Fruit fly (Drosophila melanogaster) whole organism, prepupa: ENCODE measurements around the gene ich.

Experiments used
- Blimp-1 ChIP-seq: fragments of 200-800 bp; sonication (Bioruptor generic); optimal IDR thresholded peaks from 3 replicates; lab custom pipeline; 2017; ENCODE audit warnings: missing biosample characterization, missing genetic modification characterization, mild to moderate bottlenecking, moderate library complexity, missing genetic modification reagents
- CG11294 ChIP-seq: fragments of 200-800 bp; sonication (Bioruptor generic); IDR thresholded peaks from 2 replicates; pipeline ENCODE4 v1.3.6; 2022; ENCODE audit warnings: missing biosample characterization, missing genetic modification characterization
- CG11762 ChIP-seq: fragments of 200-800 bp; sonication (Bioruptor generic); optimal IDR thresholded peaks from 3 replicates; lab custom pipeline; 2016; ENCODE audit warnings: missing biosample characterization, missing genetic modification characterization; ENCODE audit not compliant: insufficient read depth
- CG11902 ChIP-seq: fragments of 200-800 bp; sonication (Bioruptor generic); optimal IDR thresholded peaks from 3 replicates; lab custom pipeline; 2016; ENCODE audit warnings: missing biosample characterization, missing genetic modification characterization
- CG15336 ChIP-seq: fragments of 200-800 bp; sonication (Bioruptor generic); IDR thresholded peaks from 2 replicates; pipeline ENCODE4 v1.3.6; 2022; ENCODE audit warnings: missing biosample characterization, missing genetic modification characterization
- CG1621 ChIP-seq: fragments of 200-800 bp; sonication (Bioruptor generic); optimal IDR thresholded peaks from 3 replicates; lab custom pipeline; 2018; ENCODE audit warnings: missing biosample characterization, mild to moderate bottlenecking, missing genetic modification characterization
- CG16779 ChIP-seq: fragments of 200-800 bp; sonication (Bioruptor generic); optimal IDR thresholded peaks from 3 replicates; lab custom pipeline; 2017; ENCODE audit warnings: missing biosample characterization, mild to moderate bottlenecking, missing genetic modification characterization
- CG3032 ChIP-seq: fragments of 200-800 bp; optimal IDR thresholded peaks from 2 replicates; lab custom pipeline; 2019; ENCODE audit warnings: missing biosample characterization, mild to moderate bottlenecking, missing genetic modification characterization, moderate library complexity
- CG31627 ChIP-seq: fragments of 200-800 bp; sonication (Bioruptor generic); optimal IDR thresholded peaks from 3 replicates; lab custom pipeline; 2016; ENCODE audit warnings: missing biosample characterization, missing genetic modification characterization
- CG4318 ChIP-seq: fragments of 200-800 bp; sonication (Bioruptor generic); optimal IDR thresholded peaks from 3 replicates; lab custom pipeline; 2017; ENCODE audit warnings: missing biosample characterization, mild to moderate bottlenecking, missing genetic modification characterization
- CG6163 ChIP-seq: fragments of 200-800 bp; sonication (Bioruptor generic); IDR thresholded peaks from 3 replicates; pipeline ENCODE4 v1.3.6; 2022; ENCODE audit warnings: missing biosample characterization, missing genetic modification characterization
- CG6276 ChIP-seq: fragments of 200-800 bp; sonication (Bioruptor generic); optimal IDR thresholded peaks from 2 replicates; lab custom pipeline; 2017; ENCODE audit warnings: missing biosample characterization, mild to moderate bottlenecking, missing genetic modification characterization
- CG6792 ChIP-seq: fragments of 200-800 bp; sonication (Bioruptor generic); optimal IDR thresholded peaks from 3 replicates; lab custom pipeline; 2016; ENCODE audit warnings: missing biosample characterization, missing genetic modification characterization
- CG6808 ChIP-seq: fragments of 200-800 bp; sonication (Bioruptor generic); optimal IDR thresholded peaks from 3 replicates; lab custom pipeline; 2017; ENCODE audit warnings: missing biosample characterization, missing genetic modification characterization, mild to moderate bottlenecking, moderate library complexity, missing genetic modification reagents
- CG8119 ChIP-seq: fragments of 200-800 bp; sonication (Bioruptor generic); IDR thresholded peaks from 3 replicates; pipeline ENCODE4 v1.3.6; 2022; ENCODE audit warnings: missing biosample characterization, missing genetic modification characterization
- CG8632 ChIP-seq: fragments of 200-800 bp; sonication (Bioruptor generic); optimal IDR thresholded peaks from 3 replicates; lab custom pipeline; 2016; ENCODE audit warnings: missing biosample characterization, missing genetic modification characterization
- CG9139 ChIP-seq: fragments of 200-800 bp; sonication (Bioruptor generic); optimal IDR thresholded peaks from 3 replicates; lab custom pipeline; 2017; ENCODE audit warnings: missing biosample characterization, mild to moderate bottlenecking, missing genetic modification characterization
- Eip75B ChIP-seq: fragments of 200-800 bp; sonication (Bioruptor generic); optimal IDR thresholded peaks from 3 replicates; lab custom pipeline; 2016; ENCODE audit warnings: missing biosample characterization, missing genetic modification characterization
- Eip78C ChIP-seq: fragments of 200-800 bp; sonication (Bioruptor generic); peaks from one replicate; lab custom pipeline; 2016; ENCODE audit warnings: missing biosample characterization, missing genetic modification characterization
- Eip93F ChIP-seq: fragments of 200-800 bp; sonication (Bioruptor generic); optimal IDR thresholded peaks from 2 replicates; lab custom pipeline; 2016; ENCODE audit warnings: missing biosample characterization, mild to moderate bottlenecking, missing genetic modification characterization
- Ets21C ChIP-seq: fragments of 200-800 bp; sonication (Bioruptor generic); optimal IDR thresholded peaks from 3 replicates; lab custom pipeline; 2016; ENCODE audit warnings: missing biosample characterization, missing genetic modification characterization
- Ets96B ChIP-seq: fragments of 200-800 bp; optimal IDR thresholded peaks from 2 replicates; lab custom pipeline; 2019; ENCODE audit warnings: missing biosample characterization, mild to moderate bottlenecking, missing genetic modification characterization, moderate library complexity
- Gug ChIP-seq: fragments of 200-800 bp; sonication (Bioruptor generic); IDR thresholded peaks from 2 replicates; pipeline ENCODE4 v1.3.6; 2022; ENCODE audit warnings: missing biosample characterization, missing genetic modification characterization
- Hr38 ChIP-seq: sonication (Bioruptor generic); optimal IDR thresholded peaks from 2 replicates; lab custom pipeline; 2016; ENCODE audit warnings: missing biosample characterization, missing genetic modification characterization
- Hr39 ChIP-seq: fragments of 200-800 bp; sonication (Bioruptor generic); optimal IDR thresholded peaks from 2 replicates; lab custom pipeline; 2016; ENCODE audit warnings: missing biosample characterization, missing genetic modification characterization
- Hr4 ChIP-seq: fragments of 200-800 bp; sonication (Bioruptor generic); optimal IDR thresholded peaks from 3 replicates; lab custom pipeline; 2016; ENCODE audit warnings: missing biosample characterization, missing genetic modification characterization
- Lpt ChIP-seq: fragments of 200-800 bp; sonication (Bioruptor generic); optimal IDR thresholded peaks from 3 replicates; lab custom pipeline; 2016; ENCODE audit warnings: missing biosample characterization, missing genetic modification characterization
- Met ChIP-seq: fragments of 200-800 bp; sonication (Bioruptor generic); optimal IDR thresholded peaks from 3 replicates; lab custom pipeline; 2016; ENCODE audit warnings: missing biosample characterization, missing genetic modification characterization
- OdsH ChIP-seq: fragments of 200-800 bp; sonication (Bioruptor generic); optimal IDR thresholded peaks from 3 replicates; lab custom pipeline; 2016; ENCODE audit warnings: missing biosample characterization, missing genetic modification characterization
- Smox ChIP-seq: fragments of 200-800 bp; sonication (Bioruptor generic); optimal IDR thresholded peaks from 3 replicates; lab custom pipeline; 2016; ENCODE audit warnings: missing biosample characterization, missing genetic modification characterization
- Sox14 ChIP-seq: fragments of 200-800 bp; sonication (Bioruptor generic); optimal IDR thresholded peaks from 3 replicates; lab custom pipeline; 2016; ENCODE audit warnings: missing biosample characterization, missing genetic modification characterization
- Sox15 ChIP-seq: fragments of 200-800 bp; sonication (Bioruptor generic); optimal IDR thresholded peaks from 3 replicates; lab custom pipeline; 2016; ENCODE audit warnings: missing biosample characterization, missing genetic modification characterization
- achi ChIP-seq: fragments of 200-800 bp; sonication (Bioruptor generic); optimal IDR thresholded peaks from 3 replicates; lab custom pipeline; 2016; ENCODE audit warnings: missing biosample characterization, missing genetic modification characterization
- acj6 ChIP-seq: fragments of 200-800 bp; sonication (Bioruptor generic); optimal IDR thresholded peaks from 3 replicates; lab custom pipeline; 2016; ENCODE audit warnings: missing biosample characterization, missing genetic modification characterization
- cyc ChIP-seq: fragments of 200-800 bp; sonication (Bioruptor generic); optimal IDR thresholded peaks from 3 replicates; lab custom pipeline; 2016; ENCODE audit warnings: missing biosample characterization, missing genetic modification characterization
- dac ChIP-seq: fragments of 200-800 bp; sonication (Bioruptor generic); optimal IDR thresholded peaks from 2 replicates; lab custom pipeline; 2017; ENCODE audit warnings: missing biosample characterization, mild to moderate bottlenecking, missing genetic modification characterization
- dsx ChIP-seq: fragments of 200-800 bp; optimal IDR thresholded peaks from 3 replicates; lab custom pipeline; 2019; ENCODE audit warnings: missing biosample characterization, mild to moderate bottlenecking, missing genetic modification characterization, moderate library complexity; ENCODE audit not compliant: poor library complexity, severe bottlenecking
- esn ChIP-seq: fragments of 200-800 bp; sonication (Bioruptor generic); optimal IDR thresholded peaks from 2 replicates; lab custom pipeline; 2016; ENCODE audit warnings: missing biosample characterization, mild to moderate bottlenecking, missing genetic modification characterization, moderate library complexity
- fd59A ChIP-seq: fragments of 200-800 bp; sonication (Bioruptor generic); optimal IDR thresholded peaks from 2 replicates; lab custom pipeline; 2017; ENCODE audit warnings: missing biosample characterization, mild to moderate bottlenecking, missing genetic modification characterization, missing genetic modification reagents
- fd85E ChIP-seq: fragments of 200-800 bp; sonication (Bioruptor generic); optimal IDR thresholded peaks from 3 replicates; lab custom pipeline; 2016; ENCODE audit warnings: missing biosample characterization, missing genetic modification characterization
- fkh ChIP-seq: fragments of 200-800 bp; sonication (Bioruptor generic); optimal IDR thresholded peaks from 3 replicates; lab custom pipeline; 2017; ENCODE audit warnings: missing biosample characterization, mild to moderate bottlenecking, missing genetic modification characterization, moderate library complexity
- lz ChIP-seq: fragments of 200-800 bp; sonication (Bioruptor generic); optimal IDR thresholded peaks from 3 replicates; lab custom pipeline; 2016; ENCODE audit warnings: missing biosample characterization, missing genetic modification characterization
- net ChIP-seq: fragments of 200-800 bp; sonication (Bioruptor generic); optimal IDR thresholded peaks from 3 replicates; lab custom pipeline; 2016; ENCODE audit warnings: missing biosample characterization, missing genetic modification characterization
- pdm3 ChIP-seq: fragments of 200-800 bp; sonication (Bioruptor generic); optimal IDR thresholded peaks from 3 replicates; lab custom pipeline; 2016; ENCODE audit warnings: missing biosample characterization, missing genetic modification characterization
- spab ChIP-seq: fragments of 200-800 bp; sonication (Bioruptor generic); optimal IDR thresholded peaks from 2 replicates; lab custom pipeline; 2017; ENCODE audit warnings: missing biosample characterization, mild to moderate bottlenecking, missing genetic modification characterization, missing genetic modification reagents
- ss ChIP-seq, 2 experiments: fragments of 200-800 bp; sonication (Bioruptor generic); optimal IDR thresholded peaks; 2 replicates in 1 of 2; 3 replicates in 1 of 2; lab custom pipeline; 2017 to 2018; ENCODE audit warnings: mild to moderate bottlenecking in 2 of 2, missing biosample characterization in 2 of 2, missing genetic modification characterization in 2 of 2, moderate library complexity in 1 of 2
- svp ChIP-seq: fragments of 200-800 bp; sonication (Bioruptor generic); peaks from one replicate; lab custom pipeline; 2016; ENCODE audit warnings: missing biosample characterization, missing genetic modification characterization
- topi ChIP-seq: fragments of 200-800 bp; sonication (Bioruptor generic); optimal IDR thresholded peaks from 3 replicates; lab custom pipeline; 2016; ENCODE audit warnings: missing biosample characterization, missing genetic modification characterization
- vri ChIP-seq: fragments of 200-800 bp; sonication (Bioruptor generic); optimal IDR thresholded peaks from 3 replicates; lab custom pipeline; 2016; ENCODE audit warnings: missing biosample characterization, mild to moderate bottlenecking, missing genetic modification characterization

The ich gene

DNA sequence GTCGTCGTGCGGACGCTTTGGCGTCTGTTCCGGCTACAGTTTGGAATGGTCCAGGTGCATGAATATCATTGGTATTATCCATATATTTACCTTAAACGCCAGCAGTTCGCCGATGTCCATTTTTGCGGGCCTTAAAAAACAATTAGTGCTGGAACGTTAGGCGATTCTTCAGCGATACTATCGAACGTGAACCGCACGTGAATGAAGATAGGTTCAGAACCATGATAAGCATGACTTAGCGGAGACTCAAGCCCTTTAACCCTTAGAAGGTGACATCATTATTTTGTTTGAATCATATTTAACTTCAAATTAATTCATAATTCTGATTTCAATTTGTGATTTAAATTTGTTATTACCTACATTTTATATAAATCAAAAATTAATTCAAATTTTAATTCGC, 18.0 kb downstream of the ich start, which contains the start of gene CG11964 (continued):
- peak; percentile 50 for TF ChIP-seq Sox14
- no peak for TF ChIP-seq ss (GFP tag; optimal IDR thresholded peaks at IDR 0.05; lab: Kevin White, UChicago)
- peak; percentile 54 for TF ChIP-seq cyc (GFP tag; lab: Kevin White, UChicago)
- no peak for TF ChIP-seq fkh (GFP tag; lab: Kevin White, UChicago)
- TF ChIP-seq topi (GFP tag; lab: Kevin White, UChicago) = peak; percentile 48
- TF ChIP-seq dsx = peak; percentile 18
- peak; percentile 3 for TF ChIP-seq Ets96B (tag; lab: Kevin White, UChicago)
- peak; percentile 1 for TF ChIP-seq CG1621 (tag; lab: Kevin White, UChicago)
- no peak for TF ChIP-seq CG6792 (GFP tag; lab: Kevin White, UChicago)
- TF ChIP-seq CG16779 (tag; lab: Kevin White, UChicago) = no peak
- TF ChIP-seq Blimp-1 (GFP tag; lab: Kevin White, UChicago) = no peak
- no peak for TF ChIP-seq CG6276 (GFP tag; lab: Kevin White, UChicago)
- peak; percentile 58 for TF ChIP-seq esn
- TF ChIP-seq CG15336 (GFP tag; lab: Robert Waterston, UW) = no peak
- peak; percentile 11 for TF ChIP-seq Hr4

DNA sequence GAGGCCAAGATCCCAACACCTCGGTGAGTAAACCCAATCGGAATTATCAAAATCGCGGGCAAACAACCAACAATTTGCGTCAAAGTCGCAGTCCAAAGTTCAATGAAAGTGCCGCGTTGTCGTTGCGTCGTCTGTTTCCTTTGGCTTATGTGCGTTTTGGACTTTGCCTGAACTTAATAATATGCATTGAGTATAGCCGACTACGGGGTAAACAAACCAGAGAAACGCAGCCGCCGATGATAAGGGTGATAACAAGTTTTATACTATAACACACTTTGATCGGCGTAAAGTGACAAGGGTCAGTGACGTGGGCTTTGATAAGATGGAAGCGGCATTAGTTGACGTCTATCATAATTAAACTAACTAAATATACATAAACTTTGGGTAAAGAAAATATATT, 23.1 kb downstream of the ich start:
- TF ChIP-seq CG6276 (GFP tag; lab: Kevin White, UChicago) = peak; percentile 91
- TF ChIP-seq Hr4 = peak; percentile 19
- TF ChIP-seq Ets96B (tag; lab: Kevin White, UChicago) = peak; percentile 30
- TF ChIP-seq Eip75B (GFP tag; lab: Kevin White, UChicago) = no peak
- no peak for TF ChIP-seq Met (GFP tag; lab: Kevin White, UChicago)
- TF ChIP-seq CG31627 = no peak
- no peak for TF ChIP-seq CG3032 (tag; lab: Kevin White, UChicago)
- no peak for TF ChIP-seq CG6792 (GFP tag; lab: Kevin White, UChicago)
- peak; percentile 63; the same call in 2 of the 3 replicates for TF ChIP-seq CG8119 (GFP tag; lab: Robert Waterston, UW)
- no peak for TF ChIP-seq Smox (GFP tag; lab: Kevin White, UChicago)
- peak; percentile 55 for TF ChIP-seq Eip78C (GFP tag; lab: Kevin White, UChicago)
- TF ChIP-seq Sox14 = no peak
- peak; percentile 81 for TF ChIP-seq CG6808 (GFP tag; lab: Kevin White, UChicago)
- TF ChIP-seq acj6 (GFP tag; lab: Kevin White, UChicago) = no peak
- peak; percentile 83 for TF ChIP-seq CG16779 (tag; lab: Kevin White, UChicago)
- TF ChIP-seq dac = no peak
- TF ChIP-seq OdsH = no peak
- no peak for TF ChIP-seq topi (GFP tag; lab: Kevin White, UChicago)
- no peak for TF ChIP-seq CG8632 (GFP tag; lab: Kevin White, UChicago)
- no peak for TF ChIP-seq CG4318 (GFP tag; lab: Kevin White, UChicago)
- TF ChIP-seq net = peak; percentile 75
- TF ChIP-seq Ets21C (GFP tag; lab: Kevin White, UChicago) = no peak
- peak; percentile 28 for TF ChIP-seq Eip93F (GFP tag; lab: Kevin White, UChicago)
- peak; percentile 18 for TF ChIP-seq Blimp-1 (GFP tag; lab: Kevin White, UChicago)
- no peak for TF ChIP-seq CG11762
- peak; percentile 71; the same call in 2 of the 3 replicates for TF ChIP-seq CG6163
- TF ChIP-seq achi (GFP tag; lab: Kevin White, UChicago) = peak; percentile 29
- no peak for TF ChIP-seq fkh (GFP tag; lab: Kevin White, UChicago)
- no peak for TF ChIP-seq fd59A (GFP tag; lab: Kevin White, UChicago)
- no peak for TF ChIP-seq CG11294
- TF ChIP-seq CG15336 (GFP tag; lab: Robert Waterston, UW) = peak; percentile 57
- TF ChIP-seq vri = no peak
- no peak for TF ChIP-seq lz
- no peak for TF ChIP-seq Hr38 (GFP tag; lab: Kevin White, UChicago)
- TF ChIP-seq fd85E (GFP tag; lab: Kevin White, UChicago) = no peak
- TF ChIP-seq spab (GFP tag; lab: Kevin White, UChicago) = peak; percentile 71
- no peak for TF ChIP-seq Lpt (GFP tag; lab: Kevin White, UChicago)
- no peak for TF ChIP-seq Hr39 (GFP tag; lab: Kevin White, UChicago)
- TF ChIP-seq CG9139 (GFP tag; lab: Kevin White, UChicago) = peak; percentile 82
- no peak for TF ChIP-seq Gug (GFP tag; lab: Robert Waterston, UW)
- peak; percentile 60 for TF ChIP-seq CG1621 (tag; lab: Kevin White, UChicago)
- TF ChIP-seq Sox15 (GFP tag; lab: Kevin White, UChicago) = no peak
- no peak for TF ChIP-seq pdm3 (GFP tag; lab: Kevin White, UChicago)
- peak; percentile 81 for TF ChIP-seq svp (GFP tag; lab: Kevin White, UChicago)
- no peak for TF ChIP-seq CG11902 (GFP tag; lab: Kevin White, UChicago)
- TF ChIP-seq ss (GFP tag; optimal IDR thresholded peaks at IDR 0.05; lab: Kevin White, UChicago) = peak; percentile 77 to 85
